Fruit fly (Drosophila melanogaster) whole organism, embryonic: ENCODE results near the gene CG32847.

ENCODE experiments used
- ATbp ChIP-seq: fragments of 200-800 bp; sonication (Bioruptor generic); optimal IDR thresholded peaks from 2 replicates; lab custom pipeline; 2017; ENCODE audit warnings: missing biosample characterization, mild to moderate bottlenecking, missing genetic modification characterization, missing genetic modification reagents
- Aef1 ChIP-seq: fragments of 200-800 bp; sonication (Bioruptor generic); IDR thresholded peaks from 3 replicates; pipeline ENCODE4 v1.3.6; 2022; ENCODE audit warnings: missing biosample characterization, missing genetic modification characterization
- Awh ChIP-seq: fragments of 200-800 bp; sonication (Bioruptor generic); IDR thresholded peaks from 2 replicates; pipeline ENCODE4, ENCODE4 v1.3.6; 2022; ENCODE audit warnings: missing biosample characterization, missing genetic modification characterization
- BtbVII ChIP-seq: fragments of 200-800 bp; sonication (Bioruptor generic); optimal IDR thresholded peaks from 3 replicates; lab custom pipeline; 2017; ENCODE audit warnings: missing biosample characterization, mild to moderate bottlenecking, missing genetic modification characterization
- CG10366 ChIP-seq: fragments of 200-800 bp; sonication (Bioruptor generic); IDR thresholded peaks from 2 replicates; pipeline ENCODE4 v1.3.6; 2022; ENCODE audit warnings: missing biosample characterization, missing genetic modification characterization
- CG11504 ChIP-seq: fragments of 200-800 bp; sonication (Bioruptor generic); optimal IDR thresholded peaks from 3 replicates; lab custom pipeline; 2019; ENCODE audit warnings: missing biosample characterization, mild to moderate bottlenecking, missing genetic modification characterization, moderate library complexity
- CG12219 ChIP-seq: fragments of 200-800 bp; sonication (Bioruptor generic); optimal IDR thresholded peaks from 3 replicates; lab custom pipeline; 2018; ENCODE audit warnings: missing biosample characterization, mild to moderate bottlenecking, missing genetic modification characterization
- CG12769 ChIP-seq: fragments of 200-800 bp; sonication (Bioruptor generic); optimal IDR thresholded peaks from 2 replicates; lab custom pipeline; 2019; ENCODE audit warnings: missing biosample characterization, mild to moderate bottlenecking, missing genetic modification characterization, moderate library complexity
- CG14050 ChIP-seq: fragments of 200-800 bp; sonication (Bioruptor generic); IDR thresholded peaks from 3 replicates; pipeline ENCODE4 v1.3.6; 2022; ENCODE audit warnings: missing biosample characterization, missing genetic modification characterization
- CG14667 ChIP-seq: fragments of 200-800 bp; sonication (Bioruptor generic); IDR thresholded peaks from 2 replicates; pipeline ENCODE4 v1.3.6; 2022; ENCODE audit warnings: missing biosample characterization, missing genetic modification characterization
- CG15011 ChIP-seq: fragments of 200-800 bp; sonication (Bioruptor generic); optimal IDR thresholded peaks from 3 replicates; lab custom pipeline; 2018; ENCODE audit warnings: missing biosample characterization, mild to moderate bottlenecking, missing genetic modification characterization
- CG15269 ChIP-seq: fragments of 200-800 bp; sonication (Bioruptor generic); optimal IDR thresholded peaks from 2 replicates; lab custom pipeline; 2018; ENCODE audit warnings: missing biosample characterization, mild to moderate bottlenecking, missing genetic modification characterization, moderate library complexity
- CG15601 ChIP-seq: fragments of 200-800 bp; sonication (Bioruptor generic); optimal IDR thresholded peaks from 3 replicates; lab custom pipeline; 2019; ENCODE audit warnings: missing biosample characterization, mild to moderate bottlenecking, missing genetic modification characterization, moderate library complexity
- CG15696 ChIP-seq: fragments of 200-800 bp; sonication (Bioruptor generic); optimal IDR thresholded peaks from 2 replicates; lab custom pipeline; 2019; ENCODE audit warnings: missing biosample characterization, mild to moderate bottlenecking, missing genetic modification characterization, moderate library complexity
- CG17385 ChIP-seq: fragments of 200-800 bp; sonication (Bioruptor generic); optimal IDR thresholded peaks from 3 replicates; lab custom pipeline; 2018; ENCODE audit warnings: missing biosample characterization, mild to moderate bottlenecking, missing genetic modification characterization
- CG2129 ChIP-seq: fragments of 200-800 bp; sonication (Bioruptor generic); IDR thresholded peaks from 2 replicates; pipeline ENCODE4 v1.3.6; 2022; ENCODE audit warnings: missing biosample characterization, missing genetic modification characterization; ENCODE audit not compliant: partially characterized antibody
- CG3281 ChIP-seq: fragments of 200-800 bp; sonication (Bioruptor generic); optimal IDR thresholded peaks from 3 replicates; lab custom pipeline; 2017; ENCODE audit warnings: missing biosample characterization, mild to moderate bottlenecking, missing genetic modification characterization
- CG3726 ChIP-seq: fragments of 200-800 bp; sonication (Bioruptor generic); IDR thresholded peaks from 3 replicates; pipeline ENCODE4, ENCODE4 v1.3.6; 2022; ENCODE audit warnings: missing biosample characterization, missing genetic modification characterization
- CkIIα-i1 ChIP-seq: fragments of 200-800 bp; sonication (Bioruptor generic); IDR thresholded peaks from 2 replicates; pipeline ENCODE4 v1.3.6; 2022; ENCODE audit warnings: missing biosample characterization, missing genetic modification characterization
- Dfd ChIP-seq, 2 experiments: fragments of >200 bp; optimal IDR thresholded peaks; 2 replicates each; lab custom pipeline; 2017; ENCODE audit warnings: missing biosample characterization in 2 of 2, missing genetic modification characterization in 2 of 2
- HLHmδ ChIP-seq: fragments of 200-800 bp; sonication (Bioruptor generic); optimal IDR thresholded peaks from 2 replicates; lab custom pipeline; 2018; ENCODE audit warnings: missing biosample characterization, mild to moderate bottlenecking, missing genetic modification characterization, moderate library complexity
- Hr78 ChIP-seq, 2 experiments: fragments of 200-800 bp in 1 of 2; fragments of >200 bp in 1 of 2; sonication (Bioruptor generic) in 1 of 2; optimal IDR thresholded peaks; 2 replicates each; lab custom pipeline; 2017 to 2019; ENCODE audit warnings: missing biosample characterization in 2 of 2, missing genetic modification characterization in 2 of 2, mild to moderate bottlenecking in 1 of 2, moderate library complexity in 1 of 2
- Lpt ChIP-seq: fragments of >200 bp; optimal IDR thresholded peaks from 2 replicates; lab custom pipeline; 2018; ENCODE audit warnings: missing biosample characterization, missing genetic modification characterization
- Mrtf ChIP-seq: fragments of 200-800 bp; sonication (Bioruptor generic); IDR thresholded peaks from 3 replicates; pipeline ENCODE4 v1.3.6; 2022; ENCODE audit warnings: missing biosample characterization, missing genetic modification characterization
- Ptx1 ChIP-seq: fragments of 200-800 bp; sonication (Bioruptor generic); IDR thresholded peaks from 2 replicates; pipeline ENCODE4 v1.3.6; 2022; ENCODE audit warnings: missing biosample characterization, missing genetic modification characterization
- Scr ChIP-seq: fragments of 200-800 bp; sonication (Bioruptor generic); IDR thresholded peaks from 2 replicates; pipeline ENCODE4 v1.3.6; 2022; ENCODE audit warnings: missing biosample characterization, missing genetic modification characterization; ENCODE audit not compliant: partially characterized antibody
- Sox100B ChIP-seq: fragments of 200-800 bp; sonication (Bioruptor generic); optimal IDR thresholded peaks from 3 replicates; lab custom pipeline; 2018; ENCODE audit warnings: missing biosample characterization, mild to moderate bottlenecking, missing genetic modification characterization
- amos ChIP-seq: fragments of 200-800 bp; sonication (Bioruptor generic); IDR thresholded peaks from 2 replicates; pipeline ENCODE4 v1.3.6; 2022; ENCODE audit warnings: missing biosample characterization, missing genetic modification characterization; ENCODE audit not compliant: partially characterized antibody
- ara ChIP-seq: fragments of 200-800 bp; sonication (Bioruptor generic); IDR thresholded peaks from 2 replicates; pipeline ENCODE4 v1.3.6; 2022; ENCODE audit warnings: missing biosample characterization, missing genetic modification characterization
- ase ChIP-seq: fragments of 200-800 bp; sonication (Bioruptor generic); IDR thresholded peaks from 3 replicates; pipeline ENCODE4 v1.3.6; 2022; ENCODE audit warnings: missing biosample characterization, missing genetic modification characterization
- bcd ChIP-seq: fragments of 200-800 bp; sonication (Bioruptor generic); optimal IDR thresholded peaks from 2 replicates; lab custom pipeline; 2017; ENCODE audit warnings: missing biosample characterization, mild to moderate bottlenecking, missing genetic modification characterization
- cas ChIP-seq: fragments of 200-800 bp; sonication (Bioruptor generic); IDR thresholded peaks from 2 replicates; pipeline ENCODE4 v1.3.6; 2022; ENCODE audit warnings: missing biosample characterization, missing genetic modification characterization
- croc ChIP-seq: fragments of 200-800 bp; sonication (Bioruptor generic); conservative IDR thresholded peaks from 3 replicates; pipeline ENCODE4 v1.3.6; 2022; ENCODE audit warnings: missing biosample characterization, missing genetic modification characterization
- da ChIP-seq: fragments of 200-800 bp; sonication (Bioruptor generic); optimal IDR thresholded peaks from 2 replicates; lab custom pipeline; 2016; ENCODE audit warnings: missing biosample characterization, missing genetic modification characterization
- dimm ChIP-seq: fragments of 200-800 bp; sonication (Bioruptor generic); IDR thresholded peaks from 2 replicates; pipeline ENCODE4 v1.3.6; 2022; ENCODE audit warnings: missing biosample characterization, missing genetic modification characterization
- dpn ChIP-seq, 2 experiments: fragments of 200-800 bp; sonication (Bioruptor generic); optimal IDR thresholded peaks; 3 replicates each; lab custom pipeline; 2016; ENCODE audit warnings: missing biosample characterization in 2 of 2, missing genetic modification characterization in 2 of 2
- dysf ChIP-seq: fragments of 200-800 bp; sonication (Bioruptor generic); IDR thresholded peaks from 3 replicates; pipeline ENCODE4 v1.3.6; 2022; ENCODE audit warnings: missing biosample characterization, missing genetic modification characterization
- ftz-f1 ChIP-seq: fragments of 200-800 bp; sonication (Bioruptor generic); optimal IDR thresholded peaks from 2 replicates; lab custom pipeline; 2016; ENCODE audit warnings: missing biosample characterization, missing genetic modification characterization
- gcm2 ChIP-seq: fragments of 200-800 bp; sonication (Bioruptor generic); optimal IDR thresholded peaks from 2 replicates; lab custom pipeline; 2016; ENCODE audit warnings: missing biosample characterization, missing genetic modification characterization
- gem ChIP-seq: fragments of 200-800 bp; sonication (Bioruptor generic); optimal IDR thresholded peaks from 2 replicates; lab custom pipeline; 2019; ENCODE audit warnings: missing biosample characterization, mild to moderate bottlenecking, missing genetic modification characterization, moderate library complexity
- grau ChIP-seq: fragments of 200-800 bp; optimal IDR thresholded peaks from 3 replicates; lab custom pipeline; 2019; ENCODE audit warnings: missing biosample characterization, mild to moderate bottlenecking, missing genetic modification characterization, moderate library complexity
- grn ChIP-seq: fragments of 200-800 bp; sonication (Bioruptor generic); optimal IDR thresholded peaks from 3 replicates; lab custom pipeline; 2017; ENCODE audit warnings: missing biosample characterization, missing genetic modification characterization
- lilli ChIP-seq: fragments of 200-800 bp; sonication (Bioruptor generic); optimal IDR thresholded peaks from 3 replicates; lab custom pipeline; 2016; ENCODE audit warnings: missing biosample characterization, missing genetic modification characterization
- pb ChIP-seq: fragments of 200-800 bp; sonication (Bioruptor generic); optimal IDR thresholded peaks from 3 replicates; lab custom pipeline; 2016; ENCODE audit warnings: missing biosample characterization, missing genetic modification characterization
- salm ChIP-seq: fragments of 200-800 bp; sonication (Bioruptor generic); optimal IDR thresholded peaks from 2 replicates; lab custom pipeline; 2018; ENCODE audit warnings: missing biosample characterization, mild to moderate bottlenecking, missing genetic modification characterization
- sob ChIP-seq: fragments of 200-800 bp; sonication (Bioruptor generic); IDR thresholded peaks from 2 replicates; pipeline ENCODE4 v1.3.6; 2022; ENCODE audit warnings: missing biosample characterization, missing genetic modification characterization
- tin ChIP-seq: fragments of 200-800 bp; sonication (Bioruptor generic); optimal IDR thresholded peaks from 3 replicates; lab custom pipeline; 2016; ENCODE audit warnings: missing biosample characterization, missing genetic modification characterization
- wor ChIP-seq: fragments of 200-800 bp; sonication (Bioruptor generic); IDR thresholded peaks from 2 replicates; pipeline ENCODE4 v1.3.6; 2022; ENCODE audit warnings: missing biosample characterization, missing genetic modification characterization
- zfh2 ChIP-seq: fragments of 200-800 bp; sonication (Bioruptor generic); optimal IDR thresholded peaks from 2 replicates; lab custom pipeline; 2016; ENCODE audit warnings: missing biosample characterization, missing genetic modification characterization

Gene CG32847

DNA sequence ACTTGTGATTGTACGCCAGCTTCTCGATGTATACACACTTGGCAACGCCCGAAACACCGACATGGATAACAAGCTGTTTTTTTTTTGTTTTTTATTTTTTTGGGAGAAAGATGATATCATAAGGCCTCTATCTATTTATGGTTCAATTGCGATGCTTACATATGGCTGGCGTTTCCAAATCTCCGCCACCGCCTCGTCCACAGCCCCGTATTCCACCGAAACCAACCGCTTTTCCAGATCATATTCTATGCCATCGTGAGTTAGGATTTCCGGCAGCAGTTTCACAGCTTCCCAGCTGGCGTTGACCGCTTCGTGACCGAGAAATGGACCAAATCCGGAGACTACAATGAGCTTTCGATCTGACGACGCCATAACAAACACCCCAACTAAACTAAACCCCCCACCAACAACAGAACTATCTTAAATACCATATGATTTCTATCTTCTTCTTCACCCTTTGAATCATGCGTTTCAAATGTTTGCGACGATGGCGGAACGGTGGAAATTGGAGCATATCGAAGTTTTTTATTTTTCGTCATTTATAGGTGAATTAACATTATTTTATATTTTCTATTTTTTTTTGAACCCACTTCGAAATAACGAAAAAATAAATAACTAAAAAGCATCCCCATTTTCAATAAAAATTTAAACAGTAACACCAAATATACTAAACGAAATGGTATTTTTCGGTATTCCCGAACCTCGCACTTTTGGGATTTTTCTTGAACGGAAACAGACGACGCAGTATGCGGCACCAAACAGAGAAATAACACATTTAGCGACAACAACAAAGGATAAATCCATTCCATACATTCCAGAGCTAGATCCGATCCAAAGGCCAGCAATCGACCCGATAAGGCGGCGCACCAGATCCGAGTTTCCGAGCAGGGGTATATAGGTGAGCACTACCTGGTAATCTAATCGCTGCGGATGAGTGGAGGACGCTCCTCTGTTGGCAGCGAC is 22.5 kb downstream of the CG32847 start, which contains the start of the genes CG32147 and Pex3 (continued):
- TF ChIP-seq Mrtf (GFP tag; lab: Robert Waterston, UW) (no peak), Sox100B (GFP tag; lab: Kevin White, UChicago) (peak; percentile 2), gem (tag; lab: Kevin White, UChicago) (peak; percentile 16), salm (tag; lab: Kevin White, UChicago) (no peak), CG17385 (GFP tag; lab: Kevin White, UChicago) (peak; percentile 97), CG2129 (no peak), Awh (GFP tag; lab: Robert Waterston, UW) (no peak), CG14667 (GFP tag; lab: Robert Waterston, UW) (no peak), grau (no peak), lilli (peak; percentile 15), CG12219 (no peak), CG3726 (GFP tag; lab: Robert Waterston, UW) (no peak), HLHmδ (GFP tag; lab: Kevin White, UChicago) (no peak), pb (GFP tag; lab: Kevin White, UChicago) (no peak), CG15011 (GFP tag; lab: Kevin White, UChicago) (no peak), ATbp (GFP tag; lab: Kevin White, UChicago) (no peak), tin (no peak), CG11504 (tag; lab: Kevin White, UChicago) (no peak), CkIIα-i1 (no peak), croc (GFP tag; lab: Robert Waterston, UW) (no peak), CG15601 (peak; percentile 60), zfh2 (GFP tag; lab: Kevin White, UChicago) (no peak), Aef1 (no peak), grn (GFP tag; lab: Kevin White, UChicago) (peak; percentile 49), CG3281 (GFP tag; lab: Kevin White, UChicago) (no peak), CG15696 (tag; lab: Kevin White, UChicago) (no peak), sob (GFP tag; lab: Robert Waterston, UW) (no peak), cas (GFP tag; lab: Robert Waterston, UW) (no peak), dpn (GFP tag; optimal IDR thresholded peaks at IDR 0.05; lab: Kevin White, UChicago) (peak in 1 of 2 experiments; percentile 18), dysf (GFP tag; lab: Robert Waterston, UW) (no peak), Lpt (no peak), gcm2 (GFP tag; lab: Kevin White, UChicago) (no peak), ftz-f1 (GFP tag; lab: Kevin White, UChicago) (no peak), da (no peak), Ptx1 (GFP tag; lab: Robert Waterston, UW) (no peak), CG10366 (GFP tag; lab: Robert Waterston, UW) (no peak), Scr (GFP tag; lab: Robert Waterston, UW) (no peak; the same call in 1 of the 2 replicates), CG15269 (tag; lab: Kevin White, UChicago) (no peak), bcd (GFP tag; lab: Kevin White, UChicago) (no peak), CG12769 (tag; lab: Kevin White, UChicago) (peak; percentile 35), CG14050 (no peak), wor (GFP tag; lab: Robert Waterston, UW) (no peak), BtbVII (GFP tag; lab: Kevin White, UChicago) (peak; percentile 20), dimm (no peak), Hr78 (GFP tag; optimal IDR thresholded peaks at IDR 0.05; lab: Kevin White, UChicago) (peak in 1 of 2 experiments; percentile 37), ara (GFP tag; lab: Robert Waterston, UW) (no peak), ase (no peak), amos (GFP tag; lab: Robert Waterston, UW) (no peak; the same call in 1 of the 2 replicates), Dfd (GFP tag; optimal IDR thresholded peaks at IDR 0.05; lab: Kevin White, UChicago) (no peak)
